Worm (Caenorhabditis elegans) whole organism, dauer: ENCODE results near the gene cyp-33C8.

Source experiments
- unc-62 ChIP-seq: sonication (generic microtip); optimal IDR thresholded peaks from 2 replicates; lab custom pipeline; 2017; ENCODE audit warnings: missing biosample characterization, missing genetic modification reagents, missing genetic modification characterization

The cyp-33C8 gene

ce11 chrV:3805961-3806360 lies 2.6 kb upstream of the cyp-33C8 start, which contains the start of gene srw-7:
srw-7 (plus strand) TSS chrV:3806261.
- no peak for TF ChIP-seq unc-62 (GFP tag; lab: Kevin White, UChicago)

- no peak for TF ChIP-seq unc-62 (GFP tag; lab: Kevin White, UChicago)
Observed at ce11 chrV:3805499-3805898, 2.2 kb upstream of the cyp-33C8 start, which contains the start of gene R08F11.4. R08F11.4 (minus strand) TSS chrV:3805527.

ce11 chrV:3801787-3802417 lies 1.4 kb downstream of the cyp-33C8 start:
- no peak for TF ChIP-seq unc-62 (GFP tag; lab: Kevin White, UChicago)

ce11 chrV:3800378-3800777 lies 3.0 kb downstream of the cyp-33C8 start, which contains the start of gene srt-30:
srt-30 (minus strand) TSS chrV:3800478.
- no peak for TF ChIP-seq unc-62 (GFP tag; lab: Kevin White, UChicago)

ce11 chrV:3799737-3800136 lies 3.6 kb downstream of the cyp-33C8 start:
- TF ChIP-seq unc-62 (GFP tag; lab: Kevin White, UChicago): no peak

ce11 chrV:3790424-3790823 lies 12.9 kb downstream of the cyp-33C8 start:
- TF ChIP-seq unc-62 (GFP tag; lab: Kevin White, UChicago): no peak

ce11 chrV:3789770-3790169 lies 13.6 kb downstream of the cyp-33C8 start, which contains the start of gene R08F11.7:
R08F11.7 (plus strand) TSS chrV:3790070.
- no peak for TF ChIP-seq unc-62 (GFP tag; lab: Kevin White, UChicago)

ce11 chrV:3788538-3788937 lies 14.8 kb downstream of the cyp-33C8 start:
- TF ChIP-seq unc-62 (GFP tag; lab: Kevin White, UChicago): no peak

- TF ChIP-seq unc-62 (GFP tag; lab: Kevin White, UChicago): no peak
Observed at ce11 chrV:3784167-3784734, 19.1 kb downstream of the cyp-33C8 start, which contains the start of gene R08F11.1. R08F11.1 (minus strand) TSS chrV:3784217.

ce11 chrV:3776946-3777345 lies 26.4 kb downstream of the cyp-33C8 start:
- no peak for TF ChIP-seq unc-62 (GFP tag; lab: Kevin White, UChicago)

ce11 chrV:3776086-3776589 lies 27.2 kb downstream of the cyp-33C8 start, which contains the start of gene cysl-3:
cysl-3 (minus strand) TSS chrV:3776136.
- TF ChIP-seq unc-62 (GFP tag; lab: Kevin White, UChicago): no peak

- TF ChIP-seq unc-62 (GFP tag; lab: Kevin White, UChicago): no peak
Observed at ce11 chrV:3774653-3775052, 28.7 kb downstream of the cyp-33C8 start.

ce11 chrV:3773618-3774017 lies 29.7 kb downstream of the cyp-33C8 start:
- TF ChIP-seq unc-62 (GFP tag; lab: Kevin White, UChicago): no peak

- no peak for TF ChIP-seq unc-62 (GFP tag; lab: Kevin White, UChicago)
Observed at ce11 chrV:3771437-3772256, 31.7 kb downstream of the cyp-33C8 start, which contains the start of the genes R08E5.1 and rips-1. R08E5.1 (minus strand) TSS chrV:3771518. rips-1 (plus strand) TSS chrV:3772021.

- no peak for TF ChIP-seq unc-62 (GFP tag; lab: Kevin White, UChicago)
Observed at ce11 chrV:3768270-3768669, 35.1 kb downstream of the cyp-33C8 start, which contains the start of gene R08E5.4. R08E5.4 (plus strand) TSS chrV:3768570.
